Worm (Caenorhabditis elegans) whole organism, mixed stage, embryonic: ENCODE measurements around the gene T19D2.13.

Source experiments
- elt-3 ChIP-seq: fragments of 150-350 bp; optimal IDR thresholded peaks from 2 replicates; lab custom pipeline; 2014; ENCODE audit warnings: missing biosample characterization, missing genetic modification characterization
- nhr-237 ChIP-seq: fragments of 150-350 bp; optimal IDR thresholded peaks from 2 replicates; lab custom pipeline; 2014; ENCODE audit warnings: missing biosample characterization, missing genetic modification characterization

ce11 chrX:3917013-3917412, 25.2 kb downstream of the T19D2.13 start, which contains the start of gene T22B2.3:
- TF ChIP-seq elt-3 (no peak), nhr-237 (tag; lab: Kevin White, UChicago) (no peak)
